Fruit fly (Drosophila melanogaster) whole organism, embryonic: ENCODE data around the gene CG11790.

Experiments used
- Atf3 ChIP-seq: fragments of 200-800 bp; sonication (Bioruptor generic); optimal IDR thresholded peaks from 3 replicates; lab custom pipeline; 2016; ENCODE audit warnings: missing biosample characterization, missing genetic modification characterization
- CG10565 ChIP-seq: fragments of 200-800 bp; sonication (Bioruptor generic); optimal IDR thresholded peaks from 3 replicates; lab custom pipeline; 2016; ENCODE audit warnings: missing biosample characterization, mild to moderate bottlenecking, missing genetic modification characterization
- CG11456 ChIP-seq: fragments of 200-800 bp; sonication (Bioruptor generic); IDR thresholded peaks from 3 replicates; pipeline ENCODE4 v1.3.6; 2022; ENCODE audit warnings: missing biosample characterization, missing genetic modification characterization
- CG13287 ChIP-seq: fragments of 200-800 bp; sonication (Bioruptor generic); IDR thresholded peaks from 2 replicates; pipeline ENCODE4 v1.3.6; 2022; ENCODE audit warnings: missing biosample characterization, missing genetic modification characterization; ENCODE audit not compliant: partially characterized antibody
- CG13624 ChIP-seq: fragments of 200-800 bp; sonication (Bioruptor generic); optimal IDR thresholded peaks from 2 replicates; lab custom pipeline; 2016; ENCODE audit warnings: missing biosample characterization, missing genetic modification characterization
- CG14014 ChIP-seq: fragments of 200-800 bp; sonication (Bioruptor generic); IDR thresholded peaks from 2 replicates; pipeline ENCODE4 v1.3.6; 2022; ENCODE audit warnings: missing biosample characterization, missing genetic modification characterization
- CG14441 ChIP-seq: fragments of 200-800 bp; sonication (Bioruptor generic); IDR thresholded peaks from 2 replicates; pipeline ENCODE4 v1.3.6; 2022; ENCODE audit warnings: missing biosample characterization, missing genetic modification characterization
- CG31224 ChIP-seq: fragments of 200-800 bp; sonication (Bioruptor generic); IDR thresholded peaks from 2 replicates; pipeline ENCODE4 v1.3.6; 2022; ENCODE audit warnings: missing biosample characterization, missing genetic modification characterization
- CG3163 ChIP-seq: fragments of 200-800 bp; sonication (Bioruptor generic); optimal IDR thresholded peaks from 3 replicates; lab custom pipeline; 2016; ENCODE audit warnings: missing biosample characterization, missing genetic modification characterization
- CG33213 ChIP-seq: fragments of 200-800 bp; sonication (Bioruptor generic); optimal IDR thresholded peaks from 3 replicates; lab custom pipeline; 2016; ENCODE audit warnings: missing biosample characterization, missing genetic modification characterization
- CG33557 ChIP-seq: fragments of 200-800 bp; sonication (Bioruptor generic); optimal IDR thresholded peaks from 2 replicates; lab custom pipeline; 2019; ENCODE audit warnings: missing biosample characterization, mild to moderate bottlenecking, missing genetic modification characterization, moderate library complexity
- CG34224 ChIP-seq: fragments of 200-800 bp; sonication (Bioruptor generic); IDR thresholded peaks from 3 replicates; pipeline ENCODE4 v1.3.6; 2022; ENCODE audit warnings: missing biosample characterization, missing genetic modification characterization; ENCODE audit not compliant: partially characterized antibody
- CG3847 ChIP-seq: fragments of 200-800 bp; sonication (Bioruptor generic); IDR thresholded peaks from 2 replicates; pipeline ENCODE4 v1.3.6; 2022; ENCODE audit warnings: missing biosample characterization, missing genetic modification characterization
- CG4360 ChIP-seq: fragments of 200-800 bp; sonication (Bioruptor generic); IDR thresholded peaks from 2 replicates; pipeline ENCODE4 v1.3.6; 2022; ENCODE audit warnings: missing biosample characterization, missing genetic modification characterization
- CG4820 ChIP-seq: fragments of 200-800 bp; sonication (Bioruptor generic); optimal IDR thresholded peaks from 3 replicates; lab custom pipeline; 2016; ENCODE audit warnings: missing biosample characterization, missing genetic modification characterization
- CG4854 ChIP-seq: fragments of 200-800 bp; sonication (Bioruptor generic); optimal IDR thresholded peaks from 2 replicates; lab custom pipeline; 2016; ENCODE audit warnings: missing biosample characterization, missing genetic modification characterization, inconsistent platforms
- CG9437 ChIP-seq: fragments of 200-800 bp; sonication (Bioruptor generic); optimal IDR thresholded peaks from 2 replicates; lab custom pipeline; 2018; ENCODE audit warnings: missing biosample characterization, mild to moderate bottlenecking, missing genetic modification characterization
- Camta ChIP-seq: fragments of 200-800 bp; sonication (Bioruptor generic); optimal IDR thresholded peaks from 2 replicates; lab custom pipeline; 2016; ENCODE audit warnings: missing biosample characterization, missing genetic modification characterization
- Chrac-16 ChIP-seq: fragments of 200-800 bp; sonication (Bioruptor generic); optimal IDR thresholded peaks from 3 replicates; lab custom pipeline; 2016; ENCODE audit warnings: missing biosample characterization, missing genetic modification characterization
- Dad ChIP-seq: fragments of 200-800 bp; sonication (Bioruptor generic); optimal IDR thresholded peaks from 3 replicates; lab custom pipeline; 2016; ENCODE audit warnings: missing biosample characterization, missing genetic modification characterization
- Doc2 ChIP-seq: fragments of 200-800 bp; sonication (Bioruptor generic); IDR thresholded peaks from 2 replicates; pipeline ENCODE4 v1.3.6; 2022; ENCODE audit warnings: missing biosample characterization, missing genetic modification characterization
- Doc3 ChIP-seq: fragments of 200-800 bp; sonication (Bioruptor generic); IDR thresholded peaks from 3 replicates; pipeline ENCODE4 v1.3.6; 2022; ENCODE audit warnings: missing biosample characterization, missing genetic modification characterization; ENCODE audit not compliant: partially characterized antibody
- E2f1 ChIP-seq: fragments of 200-800 bp; sonication (Bioruptor generic); IDR thresholded peaks from 2 replicates; pipeline ENCODE4 v1.3.6; 2022; ENCODE audit warnings: missing biosample characterization, missing genetic modification characterization
- E2f2 ChIP-seq: fragments of 200-800 bp; sonication (Bioruptor generic); IDR thresholded peaks from 2 replicates; pipeline ENCODE4 v1.3.6; 2022; ENCODE audit warnings: missing biosample characterization, missing genetic modification characterization
- Hr78 ChIP-seq, 2 experiments: fragments of 200-800 bp in 1 of 2; fragments of >200 bp in 1 of 2; sonication (Bioruptor generic) in 1 of 2; optimal IDR thresholded peaks; 2 replicates each; lab custom pipeline; 2017 to 2019; ENCODE audit warnings: missing biosample characterization in 2 of 2, missing genetic modification characterization in 2 of 2, mild to moderate bottlenecking in 1 of 2, moderate library complexity in 1 of 2
- MBD-R2 ChIP-seq: fragments of 200-800 bp; sonication (Bioruptor generic); IDR thresholded peaks from 2 replicates; pipeline ENCODE4 v1.3.6; 2022; ENCODE audit warnings: missing biosample characterization, missing genetic modification characterization
- Mad ChIP-seq: fragments of 200-800 bp; sonication (Bioruptor generic); optimal IDR thresholded peaks from 2 replicates; lab custom pipeline; 2016; ENCODE audit warnings: missing biosample characterization, missing genetic modification characterization
- Neu2 ChIP-seq: fragments of 200-800 bp; sonication (Bioruptor generic); optimal IDR thresholded peaks from 3 replicates; lab custom pipeline; 2016; ENCODE audit warnings: missing biosample characterization, missing genetic modification characterization, borderline replicate concordance
- Pdp1 ChIP-seq, 2 experiments: fragments of 200-800 bp; sonication (Bioruptor generic); optimal IDR thresholded peaks; 3 replicates each; lab custom pipeline; 2016; ENCODE audit warnings: missing biosample characterization in 2 of 2, missing genetic modification characterization in 2 of 2, mild to moderate bottlenecking in 1 of 2, moderate library complexity in 1 of 2
- Sin3A ChIP-seq: fragments of >200 bp; optimal IDR thresholded peaks from 2 replicates; lab custom pipeline; 2018
- Sox102F ChIP-seq: fragments of 200-800 bp; sonication (Bioruptor generic); optimal IDR thresholded peaks from 2 replicates; lab custom pipeline; 2018; ENCODE audit warnings: missing biosample characterization, mild to moderate bottlenecking, missing genetic modification characterization, moderate library complexity
- Spps ChIP-seq: fragments of 200-800 bp; sonication (Bioruptor generic); optimal IDR thresholded peaks from 2 replicates; lab custom pipeline; 2018; ENCODE audit warnings: missing biosample characterization, mild to moderate bottlenecking, missing genetic modification characterization
- bcd ChIP-seq: fragments of 200-800 bp; sonication (Bioruptor generic); optimal IDR thresholded peaks from 2 replicates; lab custom pipeline; 2017; ENCODE audit warnings: missing biosample characterization, mild to moderate bottlenecking, missing genetic modification characterization
- crc ChIP-seq: fragments of 200-800 bp; sonication (Bioruptor generic); optimal IDR thresholded peaks from 2 replicates; lab custom pipeline; 2016; ENCODE audit warnings: missing biosample characterization, missing genetic modification characterization
- croc ChIP-seq: fragments of 200-800 bp; sonication (Bioruptor generic); conservative IDR thresholded peaks from 3 replicates; pipeline ENCODE4 v1.3.6; 2022; ENCODE audit warnings: missing biosample characterization, missing genetic modification characterization
- cwo ChIP-seq: fragments of 200-800 bp; sonication (Bioruptor generic); optimal IDR thresholded peaks from 3 replicates; lab custom pipeline; 2017; ENCODE audit warnings: missing biosample characterization, missing genetic modification characterization, mild to moderate bottlenecking, moderate library complexity, missing genetic modification reagents
- ems ChIP-seq: fragments of 200-800 bp; sonication (Bioruptor generic); optimal IDR thresholded peaks from 3 replicates; lab custom pipeline; 2016; ENCODE audit warnings: missing biosample characterization, missing genetic modification characterization
- ewg ChIP-seq: fragments of 200-800 bp; sonication (Bioruptor generic); optimal IDR thresholded peaks from 3 replicates; lab custom pipeline; 2017; ENCODE audit warnings: mild to moderate bottlenecking, missing biosample characterization, missing genetic modification reagents, missing genetic modification characterization
- hb ChIP-seq: fragments of 200-800 bp; sonication (Bioruptor generic); IDR thresholded peaks from 3 replicates; pipeline ENCODE4 v1.3.6; 2022; ENCODE audit warnings: missing biosample characterization, missing genetic modification characterization; ENCODE audit not compliant: partially characterized antibody
- kay ChIP-seq: fragments of 200-800 bp; sonication (Bioruptor generic); optimal IDR thresholded peaks from 2 replicates; lab custom pipeline; 2016; ENCODE audit warnings: missing biosample characterization, missing genetic modification characterization
- lbe ChIP-seq: fragments of 200-800 bp; sonication (Bioruptor generic); optimal IDR thresholded peaks from 2 replicates; lab custom pipeline; 2016; ENCODE audit warnings: missing biosample characterization, mild to moderate bottlenecking, missing genetic modification characterization
- mld ChIP-seq: fragments of 200-800 bp; sonication (Bioruptor generic); IDR thresholded peaks from 3 replicates; pipeline ENCODE4 v1.3.6; 2022; ENCODE audit warnings: missing biosample characterization, missing genetic modification characterization; ENCODE audit not compliant: partially characterized antibody
- row ChIP-seq: fragments of 200-800 bp; sonication (Bioruptor generic); IDR thresholded peaks from 3 replicates; pipeline ENCODE4 v1.3.6; 2022; ENCODE audit warnings: missing biosample characterization, missing genetic modification characterization
- sens-2 ChIP-seq: fragments of 200-800 bp; sonication (Bioruptor generic); IDR thresholded peaks from 2 replicates; pipeline ENCODE4 v1.3.6; 2022; ENCODE audit warnings: missing biosample characterization, missing genetic modification characterization
- sim ChIP-seq: fragments of 200-800 bp; sonication (Bioruptor generic); IDR thresholded peaks from 2 replicates; pipeline ENCODE4 v1.3.6; 2022; ENCODE audit warnings: missing biosample characterization, missing genetic modification characterization
- slbo ChIP-seq: fragments of 200-800 bp; sonication (Bioruptor generic); IDR thresholded peaks from 2 replicates; pipeline ENCODE4 v1.3.6; 2022; ENCODE audit warnings: missing biosample characterization, missing genetic modification characterization
- stwl ChIP-seq: fragments of 200-800 bp; sonication (Bioruptor generic); optimal IDR thresholded peaks from 3 replicates; lab custom pipeline; 2018; ENCODE audit warnings: missing biosample characterization, mild to moderate bottlenecking, missing genetic modification characterization, moderate library complexity
- ttk ChIP-seq: fragments of 200-800 bp; sonication (Bioruptor generic); IDR thresholded peaks from 2 replicates; pipeline ENCODE4 v2.1.2; 2022; ENCODE audit warnings: missing biosample characterization, missing genetic modification characterization
- tup ChIP-seq: fragments of 200-800 bp; sonication (Bioruptor generic); optimal IDR thresholded peaks from 2 replicates; lab custom pipeline; 2016; ENCODE audit warnings: missing biosample characterization, mild to moderate bottlenecking, missing genetic modification characterization, moderate library complexity
- vvl ChIP-seq: fragments of 200-800 bp; sonication (Bioruptor generic); IDR thresholded peaks from 2 replicates; pipeline ENCODE4 v1.3.6; 2022; ENCODE audit warnings: missing biosample characterization, missing genetic modification characterization
- wor ChIP-seq: fragments of 200-800 bp; sonication (Bioruptor generic); IDR thresholded peaks from 2 replicates; pipeline ENCODE4 v1.3.6; 2022; ENCODE audit warnings: missing biosample characterization, missing genetic modification characterization
- yki ChIP-seq: fragments of >200 bp; optimal IDR thresholded peaks from 3 replicates; lab custom pipeline; 2018

Gene CG11790

dm6 chr3R:25051441-25052097 lies 4.1 kb downstream of the CG11790 start (continued):
- TF ChIP-seq CG33557 (GFP tag; lab: Kevin White, UChicago): no peak
- no peak for TF ChIP-seq Sin3A (lab: Kevin White, UChicago)
- no peak for TF ChIP-seq lbe
- TF ChIP-seq croc (GFP tag; lab: Robert Waterston, UW): no peak
- no peak for TF ChIP-seq CG4820 (GFP tag; lab: Kevin White, UChicago)
- no peak for TF ChIP-seq yki (lab: Kevin White, UChicago)
- TF ChIP-seq CG3163: no peak
- TF ChIP-seq CG10565: no peak
- no peak for TF ChIP-seq CG4854 (GFP tag; lab: Kevin White, UChicago)
- TF ChIP-seq Doc3 (GFP tag; lab: Robert Waterston, UW): no peak
- no peak for TF ChIP-seq bcd (GFP tag; lab: Kevin White, UChicago)
- TF ChIP-seq kay (GFP tag; lab: Kevin White, UChicago): no peak
- TF ChIP-seq CG34224 (GFP tag; lab: Robert Waterston, UW): no peak
- TF ChIP-seq CG33213 (GFP tag; lab: Kevin White, UChicago): no peak
- TF ChIP-seq CG13287: no peak
- TF ChIP-seq Sox102F: no peak
- TF ChIP-seq Mad (GFP tag; lab: Kevin White, UChicago): no peak
- no peak for TF ChIP-seq wor (GFP tag; lab: Robert Waterston, UW)
- TF ChIP-seq CG14441: peak; percentile 44; the same call in 1 of the 2 replicates
- TF ChIP-seq sim: no peak
- TF ChIP-seq ttk: no peak
- TF ChIP-seq CG4360 (GFP tag; lab: Robert Waterston, UW): no peak
- TF ChIP-seq Spps: no peak
- no peak for TF ChIP-seq CG14014 (GFP tag; lab: Robert Waterston, UW)
- TF ChIP-seq Chrac-16 (GFP tag; lab: Kevin White, UChicago): no peak
- no peak for TF ChIP-seq CG9437 (GFP tag; lab: Kevin White, UChicago)
- TF ChIP-seq E2f2 (GFP tag; lab: Robert Waterston, UW): no peak
- TF ChIP-seq ewg (GFP tag; lab: Kevin White, UChicago): no peak
- TF ChIP-seq row (GFP tag; lab: Robert Waterston, UW): peak; percentile 52
- TF ChIP-seq CG13624: peak; percentile 21
- TF ChIP-seq tup (GFP tag; lab: Kevin White, UChicago): no peak
- TF ChIP-seq Hr78 (GFP tag; optimal IDR thresholded peaks at IDR 0.05; lab: Kevin White, UChicago): no peak
- no peak for TF ChIP-seq vvl (GFP tag; lab: Robert Waterston, UW)
- no peak for TF ChIP-seq stwl (tag; lab: Kevin White, UChicago)
- TF ChIP-seq MBD-R2 (GFP tag; lab: Robert Waterston, UW): no peak
- TF ChIP-seq Atf3 (GFP tag; lab: Kevin White, UChicago): no peak
- TF ChIP-seq crc (GFP tag; lab: Kevin White, UChicago): no peak
- TF ChIP-seq sens-2 (GFP tag; lab: Robert Waterston, UW): no peak
- TF ChIP-seq hb (GFP tag; lab: Robert Waterston, UW): no peak
- no peak for TF ChIP-seq CG11456
- no peak for TF ChIP-seq Dad (GFP tag; lab: Kevin White, UChicago)
- no peak for TF ChIP-seq Neu2 (GFP tag; lab: Kevin White, UChicago)
- no peak for TF ChIP-seq CG3847 (GFP tag; lab: Robert Waterston, UW)
- no peak for TF ChIP-seq Doc2
- no peak for TF ChIP-seq cwo (GFP tag; lab: Kevin White, UChicago)
- no peak for TF ChIP-seq E2f1 (GFP tag; lab: Robert Waterston, UW)
- peak in 1 of 2 experiments; percentile 86 for TF ChIP-seq Pdp1 (GFP tag; optimal IDR thresholded peaks at IDR 0.05; lab: Kevin White, UChicago)
- no peak for TF ChIP-seq ems (GFP tag; lab: Kevin White, UChicago)
- no peak for TF ChIP-seq mld (GFP tag; lab: Robert Waterston, UW)
- peak; percentile 51; the same call in 1 of the 2 replicates for TF ChIP-seq slbo (GFP tag; lab: Robert Waterston, UW)
- TF ChIP-seq Camta (GFP tag; lab: Kevin White, UChicago): no peak
- TF ChIP-seq CG31224 (GFP tag; lab: Robert Waterston, UW): no peak
